Worm (Caenorhabditis elegans) whole organism, early embryonic: ENCODE results near the gene tmem-184.

Experiments
- B0310.2 ChIP-seq: sonication (generic microtip); optimal IDR thresholded peaks from 2 replicates; lab custom pipeline; 2016; ENCODE audit warnings: mild to moderate bottlenecking, missing genetic modification characterization, missing compliant biosample characterization
- F13C5.2 ChIP-seq: sonication (generic microtip); optimal IDR thresholded peaks from 2 replicates; lab custom pipeline; 2017; ENCODE audit warnings: mild to moderate bottlenecking, missing genetic modification characterization, inconsistent platforms, missing compliant biosample characterization
- aly-1 ChIP-seq: sonication (generic microtip); optimal IDR thresholded peaks from 2 replicates; lab custom pipeline; 2016; ENCODE audit warnings: missing genetic modification characterization, missing compliant biosample characterization
- ama-1 ChIP-seq: fragments of 150-350 bp; optimal IDR thresholded peaks from 2 replicates; lab custom pipeline; 2014
- ceh-13 ChIP-seq: fragments of 200-800 bp; sonication (Bioruptor generic); optimal IDR thresholded peaks from 2 replicates; lab custom pipeline; 2018; ENCODE audit warnings: mild to moderate bottlenecking, missing genetic modification characterization, missing compliant biosample characterization
- ceh-36 ChIP-seq: sonication (generic microtip); optimal IDR thresholded peaks from 2 replicates; lab custom pipeline; 2016; ENCODE audit warnings: missing genetic modification characterization, inconsistent platforms, missing compliant biosample characterization
- flt-1 ChIP-seq: fragments of 200-800 bp; sonication (Bioruptor generic); IDR thresholded peaks from 2 replicates; pipeline ENCODE4 v1.3.6; 2022; ENCODE audit warnings: missing genetic modification characterization, missing compliant biosample characterization
- hmbx-1 ChIP-seq: sonication (generic microtip); optimal IDR thresholded peaks from 2 replicates; lab custom pipeline; 2016; ENCODE audit warnings: mild to moderate bottlenecking, missing genetic modification characterization, missing compliant biosample characterization
- hmg-4 ChIP-seq: fragments of 200-800 bp; sonication (Bioruptor generic); optimal IDR thresholded peaks from 2 replicates; lab custom pipeline; 2018; ENCODE audit warnings: mild to moderate bottlenecking, missing genetic modification characterization, missing compliant biosample characterization
- hnd-1 ChIP-seq: sonication (generic microtip); optimal IDR thresholded peaks from 2 replicates; lab custom pipeline; 2016; ENCODE audit warnings: missing genetic modification characterization, missing compliant biosample characterization
- pes-1 ChIP-seq: fragments of 200-800 bp; sonication (Bioruptor generic); IDR thresholded peaks from 2 replicates; pipeline ENCODE4 v1.3.6; 2022; ENCODE audit warnings: missing genetic modification reagents, missing genetic modification characterization, missing compliant biosample characterization
- scrt-1 ChIP-seq: fragments of 200-800 bp; sonication (Bioruptor generic); IDR thresholded peaks from 2 replicates; pipeline ENCODE4 v1.3.6; 2022; ENCODE audit warnings: missing genetic modification characterization, missing compliant biosample characterization
- sea-1 ChIP-seq: fragments of 200-800 bp; sonication (Bioruptor generic); conservative IDR thresholded peaks from 2 replicates; pipeline ENCODE4 v1.3.6; 2022; ENCODE audit warnings: missing genetic modification characterization, missing compliant biosample characterization
- tbx-37 ChIP-seq: fragments of 200-800 bp; sonication (Bioruptor generic); conservative IDR thresholded peaks from 2 replicates; pipeline ENCODE4 v1.3.6; 2022; ENCODE audit warnings: missing genetic modification reagents, missing genetic modification characterization, missing compliant biosample characterization
- tra-4 ChIP-seq: sonication (generic microtip); optimal IDR thresholded peaks from 2 replicates; lab custom pipeline; 2017; ENCODE audit warnings: missing genetic modification characterization, missing compliant biosample characterization

Gene tmem-184

DNA sequence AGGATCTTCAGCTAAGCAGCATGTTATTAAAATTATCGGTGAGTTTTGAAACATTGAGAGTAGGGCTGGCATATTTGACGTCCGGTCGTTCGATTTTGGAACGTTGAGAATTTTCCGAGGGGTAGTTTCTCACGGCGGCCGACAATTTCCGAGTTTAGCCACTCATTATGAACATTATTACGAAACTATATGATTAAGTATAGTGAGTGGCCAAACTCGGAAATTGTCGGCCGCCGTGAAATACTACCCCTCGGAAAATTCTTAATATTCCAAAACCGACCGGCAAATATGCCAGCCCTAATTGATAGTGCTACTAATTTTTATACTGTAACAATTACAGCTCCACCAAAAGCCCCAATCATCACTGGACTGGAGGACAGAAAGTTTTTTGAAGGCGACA lies 49.2 kb downstream of the tmem-184 start:
- no peak for TF ChIP-seq flt-1
- no peak for TF ChIP-seq sea-1 (GFP tag; lab: Robert Waterston, UW)
- no peak for TF ChIP-seq scrt-1
- no peak for TF ChIP-seq pes-1 (GFP tag; lab: Robert Waterston, UW)
- no peak for TF ChIP-seq tbx-37 (GFP tag; lab: Robert Waterston, UW)
- TF ChIP-seq ceh-13: no peak
- no peak for TF ChIP-seq aly-1 (tag; lab: Kevin White, UChicago)
- no peak for TF ChIP-seq hmg-4 (GFP tag; lab: Kevin White, UChicago)

DNA sequence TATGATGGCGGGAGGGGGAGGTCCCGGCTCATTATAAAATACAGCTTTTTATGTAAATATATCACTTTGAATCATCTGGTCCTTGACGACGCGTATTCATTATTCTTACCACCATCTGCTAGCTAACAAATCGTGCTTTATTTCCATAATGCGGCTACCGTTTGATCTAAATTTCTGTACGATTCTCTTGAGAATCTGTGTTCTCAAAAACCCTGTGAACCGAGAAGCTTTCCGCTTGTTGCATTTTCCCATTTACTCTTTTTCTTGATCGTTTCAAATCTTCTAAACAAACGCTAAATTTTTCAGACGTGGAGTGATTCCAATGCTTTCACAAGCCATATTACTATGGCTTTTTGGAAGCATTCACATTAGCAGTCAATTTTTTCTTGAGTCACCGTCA lies 52.0 kb downstream of the tmem-184 start, which contains the start of gene syg-2:
syg-2 (plus strand) TSS at position 301 of the 400 bp plus-strand sequence.
- TF ChIP-seq scrt-1 (no peak), tbx-37 (GFP tag; lab: Robert Waterston, UW) (no peak), tra-4 (tag; lab: Kevin White, UChicago) (no peak), hmbx-1 (tag; lab: Kevin White, UChicago) (no peak), sea-1 (GFP tag; lab: Robert Waterston, UW) (no peak), ceh-36 (tag; lab: Kevin White, UChicago) (no peak), F13C5.2 (tag; lab: Kevin White, UChicago) (no peak), ama-1 (no peak), hnd-1 (tag; lab: Kevin White, UChicago) (no peak), B0310.2 (tag; lab: Kevin White, UChicago) (no peak), pes-1 (GFP tag; lab: Robert Waterston, UW) (no peak), aly-1 (tag; lab: Kevin White, UChicago) (no peak)
